Fruit fly (Drosophila melanogaster): ENCODE results near the gene CG43051.

DNA sequence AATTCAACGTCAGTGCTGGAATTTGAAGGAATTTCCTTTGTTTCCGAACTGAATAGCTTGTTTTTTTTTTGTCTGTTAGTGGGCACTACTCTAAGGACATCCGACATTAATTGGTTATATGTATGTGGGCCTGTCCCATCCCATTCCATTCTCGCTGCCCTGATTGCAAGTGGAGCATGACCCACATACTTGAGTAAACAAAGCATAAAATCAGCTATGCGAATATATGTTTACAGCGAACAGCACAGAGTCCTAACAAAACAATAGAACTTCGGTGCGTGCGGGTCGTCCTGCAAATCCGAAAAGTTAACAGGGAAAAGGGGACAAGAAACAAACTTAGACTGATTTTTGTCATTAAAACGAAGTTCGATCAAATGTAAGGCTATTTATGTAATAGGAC is 2.1 kb upstream of the CG43051 start:
- TF ChIP-seq psq (GFP tag; optimal IDR thresholded peaks at IDR 0.05) (no peak), Sp1 (GFP tag; optimal IDR thresholded peaks at IDR 0.05) (no peak), N (GFP tag; optimal IDR thresholded peaks at IDR 0.05) (no peak)

All from whole organism, wandering third instar larva.